Fruit fly (Drosophila melanogaster): Measurements from ENCODE around the gene CG12539.

- TF ChIP-seq CTCF (optimal IDR thresholded peaks at IDR 0.05) (no peak), CG8478 (optimal IDR thresholded peaks at IDR 0.05) (no peak)
These were observed 5.5 kb upstream of the CG12539 start for dm6 chrX:14850069-14850468.
